Worm (Caenorhabditis elegans) whole organism, L2 larva: ENCODE measurements around the gene tag-321.

Experiments used
- ama-1 ChIP-seq: fragments of 150-350 bp; optimal IDR thresholded peaks from 2 replicates; lab custom pipeline; 2018; ENCODE audit warnings: inconsistent platforms
- nhr-77 ChIP-seq: fragments of 150-350 bp; optimal IDR thresholded peaks from 2 replicates; lab custom pipeline; 2014; ENCODE audit warnings: missing biosample characterization, missing genetic modification characterization
- peb-1 ChIP-seq: fragments of 150-350 bp; optimal IDR thresholded peaks from 2 replicates; lab custom pipeline; 2014; ENCODE audit warnings: missing biosample characterization, missing genetic modification characterization

ce11 chrIV:7770162-7770561 lies 13.5 kb downstream of the tag-321 start, which contains the start of gene rdl-1:
- TF ChIP-seq nhr-77 (tag; lab: Kevin White, UChicago), result no peak
- no peak for TF ChIP-seq peb-1 (tag; lab: Kevin White, UChicago)
- TF ChIP-seq ama-1 (lab: Kevin White, UChicago), result no peak
